Fruit fly (Drosophila melanogaster) whole organism, wandering third instar larva: ENCODE measurements around the gene CG15547.

Experiments
- Abd-B ChIP-seq: fragments of >200 bp; optimal IDR thresholded peaks from 2 replicates; lab custom pipeline; 2017; ENCODE audit warnings: missing biosample characterization, missing genetic modification characterization
- CG32264 ChIP-seq: fragments of 200-800 bp; sonication (Bioruptor generic); optimal IDR thresholded peaks from 2 replicates; lab custom pipeline; 2016; ENCODE audit warnings: missing biosample characterization, missing genetic modification characterization
- CrebA ChIP-seq: fragments of 200-800 bp; sonication (Bioruptor generic); optimal IDR thresholded peaks from 2 replicates; lab custom pipeline; 2016; ENCODE audit warnings: missing biosample characterization, mild to moderate bottlenecking, missing genetic modification characterization, borderline replicate concordance
- Jra ChIP-seq: sonication (Bioruptor generic); optimal IDR thresholded peaks from 2 replicates; lab custom pipeline; 2016; ENCODE audit warnings: missing biosample characterization, missing genetic modification characterization
- ey ChIP-seq: fragments of 200-800 bp; sonication (Bioruptor generic); optimal IDR thresholded peaks from 2 replicates; lab custom pipeline; 2016; ENCODE audit warnings: missing biosample characterization, missing genetic modification characterization
- usp ChIP-seq: fragments of >200 bp; optimal IDR thresholded peaks from 2 replicates; lab custom pipeline; 2017; ENCODE audit warnings: missing biosample characterization, missing genetic modification characterization

dm6 chr3R:30860561-30860928, 22.8 kb downstream of the CG15547 start:
- no peak for TF ChIP-seq Jra
- no peak for TF ChIP-seq Abd-B (GFP tag; lab: Kevin White, UChicago)
- no peak for TF ChIP-seq ey (GFP tag; lab: Kevin White, UChicago)
- no peak for TF ChIP-seq CG32264 (GFP tag; lab: Kevin White, UChicago)
- TF ChIP-seq usp (GFP tag; lab: Kevin White, UChicago): no peak
- no peak for TF ChIP-seq CrebA (GFP tag; lab: Kevin White, UChicago)
